Worm (Caenorhabditis elegans) whole organism, L4 larva: ENCODE measurements around the gene F14H12.6.
"Not testable (repeated sequence)": the region's sequence is repeated elsewhere in the genome, so short reads cannot be mapped to it uniquely, and the experiment has no call there.

Experiments used
- cey-2 ChIP-seq: sonication (generic microtip); optimal IDR thresholded peaks from 3 replicates; lab custom pipeline; 2017; ENCODE audit warnings: missing genetic modification characterization, mild to moderate bottlenecking, missing compliant biosample characterization, antibody characterized with exemption, borderline replicate concordance; ENCODE audit not compliant: insufficient read depth
- dpl-1 ChIP-seq: fragments of 150-350 bp; optimal IDR thresholded peaks from 2 replicates; lab custom pipeline; 2014; ENCODE audit warnings: missing biosample characterization, missing genetic modification reagents, missing genetic modification characterization
- fos-1 ChIP-seq: fragments of 150-350 bp; optimal IDR thresholded peaks from 2 replicates; lab custom pipeline; 2014; ENCODE audit warnings: missing biosample characterization, missing genetic modification characterization
- hmg-1.1 ChIP-seq: fragments of 200-800 bp; sonication (Bioruptor generic); IDR thresholded peaks from 2 replicates; pipeline ENCODE4 v1.3.6; 2022; ENCODE audit warnings: missing genetic modification reagents, missing genetic modification characterization, missing compliant biosample characterization
- lin-13 ChIP-seq: fragments of 150-350 bp; optimal IDR thresholded peaks from 2 replicates; lab custom pipeline; 2014; ENCODE audit warnings: missing biosample characterization, missing genetic modification reagents, missing genetic modification characterization
- mep-1 ChIP-seq: fragments of 150-350 bp; sonication (generic microtip); optimal IDR thresholded peaks from 3 replicates; lab custom pipeline; 2014; ENCODE audit warnings: missing biosample characterization, missing genetic modification characterization

- TF ChIP-seq fos-1 (tag; lab: Kevin White, UChicago); cey-2 (tag; lab: Kevin White, UChicago); lin-13; mep-1 (tag; lab: Kevin White, UChicago); hmg-1.1 (GFP tag; lab: Robert Waterston, UW); dpl-1: not testable (repeated sequence)
Measured at ce11 chrX:4394505-4394904, 37.1 kb upstream of the F14H12.6 start.
